Worm (Caenorhabditis elegans) whole organism, L3 larva: ENCODE data around the gene F47B8.2.
A peak's percentile ranks its signal among the peaks of the same experiment; 100 is the strongest.

Source experiments
- R02D3.7 ChIP-seq: fragments of 150-350 bp; optimal IDR thresholded peaks from 2 replicates; lab custom pipeline; 2014; ENCODE audit warnings: missing biosample characterization, missing genetic modification characterization
- ZK546.5 ChIP-seq: sonication (generic microtip); optimal IDR thresholded peaks from 2 replicates; lab custom pipeline; 2017; ENCODE audit warnings: missing biosample characterization, missing genetic modification characterization
- aly-2 ChIP-seq: fragments of 150-350 bp; optimal IDR thresholded peaks from 2 replicates; lab custom pipeline; 2014; ENCODE audit warnings: missing biosample characterization, missing genetic modification characterization
- ama-1 ChIP-seq: fragments of 150-350 bp; optimal IDR thresholded peaks from 2 replicates; lab custom pipeline; 2018
- ceh-16 ChIP-seq: sonication (generic microtip); optimal IDR thresholded peaks from 2 replicates; lab custom pipeline; 2017; ENCODE audit warnings: missing biosample characterization, missing genetic modification characterization
- ceh-82 ChIP-seq: fragments of 150-350 bp; optimal IDR thresholded peaks from 2 replicates; lab custom pipeline; 2014; ENCODE audit warnings: missing biosample characterization, missing genetic modification characterization
- ceh-9 ChIP-seq: sonication (generic microtip); optimal IDR thresholded peaks from 2 replicates; lab custom pipeline; 2018; ENCODE audit warnings: missing biosample characterization, missing genetic modification characterization
- egl-27 ChIP-seq: sonication (generic microtip); optimal IDR thresholded peaks from 4 replicates; lab custom pipeline; 2017; ENCODE audit warnings: missing biosample characterization, missing genetic modification reagents, missing genetic modification characterization
- egl-5 ChIP-seq: fragments of 150-350 bp; optimal IDR thresholded peaks from 2 replicates; lab custom pipeline; 2017; ENCODE audit warnings: missing biosample characterization, missing genetic modification reagents, missing genetic modification characterization, inconsistent platforms
- elt-1 ChIP-seq: fragments of 150-350 bp; optimal IDR thresholded peaks from 2 replicates; lab custom pipeline; 2014; ENCODE audit warnings: missing biosample characterization, missing genetic modification characterization
- elt-3 ChIP-seq, 3 experiments: fragments of 150-350 bp in 1 of 3; sonication (generic microtip) in 2 of 3; optimal IDR thresholded peaks; 2 replicates in 2 of 3; 4 replicates in 1 of 3; lab custom pipeline; 2014 to 2017; ENCODE audit warnings: missing biosample characterization in 3 of 3, missing genetic modification characterization in 3 of 3
- eor-1 ChIP-seq, 2 experiments: fragments of 150-350 bp; optimal IDR thresholded peaks; 2 replicates each; lab custom pipeline; 2014 to 2018; ENCODE audit warnings: missing biosample characterization in 2 of 2, missing genetic modification characterization in 2 of 2
- fkh-10 ChIP-seq: sonication (generic microtip); optimal IDR thresholded peaks from 2 replicates; lab custom pipeline; 2017; ENCODE audit warnings: missing biosample characterization, missing genetic modification reagents, missing genetic modification characterization
- fkh-2 ChIP-seq: fragments of 150-350 bp; optimal IDR thresholded peaks from 2 replicates; lab custom pipeline; 2014; ENCODE audit warnings: missing biosample characterization, missing genetic modification reagents, missing genetic modification characterization
- fos-1 ChIP-seq: fragments of 150-350 bp; optimal IDR thresholded peaks from 2 replicates; lab custom pipeline; 2014; ENCODE audit warnings: missing biosample characterization, missing genetic modification characterization
- hmg-11 ChIP-seq: sonication (generic microtip); optimal IDR thresholded peaks from 2 replicates; lab custom pipeline; 2016; ENCODE audit warnings: missing genetic modification characterization, missing compliant biosample characterization
- jun-1 ChIP-seq: fragments of 150-350 bp; optimal IDR thresholded peaks from 2 replicates; lab custom pipeline; 2014; ENCODE audit warnings: missing biosample characterization, missing genetic modification reagents, missing genetic modification characterization
- lin-15B ChIP-seq: fragments of 150-350 bp; optimal IDR thresholded peaks from 2 replicates; lab custom pipeline; 2014; ENCODE audit warnings: missing biosample characterization, missing genetic modification characterization
- lin-39 ChIP-seq: fragments of 150-350 bp; optimal IDR thresholded peaks from 2 replicates; lab custom pipeline; 2018; ENCODE audit warnings: missing biosample characterization, missing genetic modification reagents, missing genetic modification characterization
- lsy-12 ChIP-seq: sonication (generic microtip); optimal IDR thresholded peaks from 2 replicates; lab custom pipeline; 2016; ENCODE audit warnings: mild to moderate bottlenecking, missing genetic modification characterization, missing compliant biosample characterization
- mdl-1 ChIP-seq: fragments of 150-350 bp; optimal IDR thresholded peaks from 2 replicates; lab custom pipeline; 2014; ENCODE audit warnings: missing biosample characterization, missing genetic modification characterization
- nfya-1 ChIP-seq: sonication (generic microtip); optimal IDR thresholded peaks from 2 replicates; lab custom pipeline; 2017; ENCODE audit warnings: missing genetic modification characterization, mild to moderate bottlenecking, missing compliant biosample characterization, antibody characterized with exemption, moderate library complexity; ENCODE audit not compliant: insufficient read depth
- nhr-11 ChIP-seq: fragments of 150-350 bp; optimal IDR thresholded peaks from 2 replicates; lab custom pipeline; 2014; ENCODE audit warnings: missing biosample characterization, missing genetic modification characterization
- nhr-12 ChIP-seq: fragments of 150-350 bp; optimal IDR thresholded peaks from 2 replicates; lab custom pipeline; 2014; ENCODE audit warnings: missing biosample characterization, missing genetic modification characterization
- nhr-237 ChIP-seq: fragments of 150-350 bp; optimal IDR thresholded peaks from 2 replicates; lab custom pipeline; 2014; ENCODE audit warnings: missing biosample characterization, missing genetic modification characterization
- nhr-25 ChIP-seq: sonication (generic microtip); optimal IDR thresholded peaks from 2 replicates; lab custom pipeline; 2017; ENCODE audit warnings: missing biosample characterization, missing genetic modification characterization
- nhr-67 ChIP-seq: fragments of 150-350 bp; optimal IDR thresholded peaks from 2 replicates; lab custom pipeline; 2014; ENCODE audit warnings: missing biosample characterization, missing genetic modification characterization
- nhr-76 ChIP-seq: fragments of 150-350 bp; sonication (generic microtip); optimal IDR thresholded peaks from 5 replicates; lab custom pipeline; 2014; ENCODE audit warnings: missing biosample characterization, missing genetic modification characterization
- pha-4 ChIP-seq: fragments of 150-350 bp; optimal IDR thresholded peaks from 2 replicates; lab custom pipeline; 2014; ENCODE audit warnings: missing biosample characterization, missing genetic modification reagents, missing genetic modification characterization
- pqm-1 ChIP-seq: fragments of 150-350 bp; optimal IDR thresholded peaks from 2 replicates; lab custom pipeline; 2017; ENCODE audit warnings: missing biosample characterization, missing genetic modification characterization, inconsistent platforms
- sea-2 ChIP-seq: fragments of 150-350 bp; sonication (generic microtip); optimal IDR thresholded peaks from 4 replicates; lab custom pipeline; 2014; ENCODE audit warnings: missing biosample characterization, missing genetic modification reagents, missing genetic modification characterization
- skn-1 ChIP-seq: fragments of 150-350 bp; optimal IDR thresholded peaks from 2 replicates; lab custom pipeline; 2014; ENCODE audit warnings: missing biosample characterization, missing genetic modification characterization
- snpc-4 ChIP-seq: fragments of 150-350 bp; optimal IDR thresholded peaks from 2 replicates; lab custom pipeline; 2014; ENCODE audit warnings: missing biosample characterization, missing genetic modification characterization
- tbx-2 ChIP-seq: sonication (generic microtip); optimal IDR thresholded peaks from 2 replicates; lab custom pipeline; 2016; ENCODE audit warnings: mild to moderate bottlenecking, missing genetic modification characterization, missing compliant biosample characterization
- unc-62 ChIP-seq: fragments of 150-350 bp; sonication (generic microtip); optimal IDR thresholded peaks from 4 replicates; lab custom pipeline; 2014; ENCODE audit warnings: missing biosample characterization, missing genetic modification reagents, missing genetic modification characterization
- zag-1 ChIP-seq: fragments of 150-350 bp; optimal IDR thresholded peaks from 2 replicates; lab custom pipeline; 2014; ENCODE audit warnings: missing biosample characterization, missing genetic modification characterization
- ztf-11 ChIP-seq: fragments of 150-350 bp; optimal IDR thresholded peaks from 2 replicates; lab custom pipeline; 2014; ENCODE audit warnings: missing biosample characterization, missing genetic modification characterization
- ztf-4 ChIP-seq: fragments of 150-350 bp; optimal IDR thresholded peaks from 2 replicates; lab custom pipeline; 2014; ENCODE audit warnings: missing biosample characterization, missing genetic modification characterization

Gene F47B8.2

ce11 chrV:14319101-14319781 lies 2.8 kb upstream of the F47B8.2 start, which contains the start of gene F47B8.13:
Gene F47B8.13, minus strand, starts transcription at chrV:14319731.
- TF ChIP-seq lin-15B (no peak), hmg-11 (tag; lab: Kevin White, UChicago) (no peak), nhr-12 (no peak), nhr-25 (tag; lab: Kevin White, UChicago) (no peak), egl-5 (tag; lab: Kevin White, UChicago) (no peak), nhr-11 (tag; lab: Kevin White, UChicago) (no peak), nhr-76 (tag; lab: Kevin White, UChicago) (no peak), ZK546.5 (tag; lab: Kevin White, UChicago) (no peak), ceh-16 (no peak), zag-1 (tag; lab: Kevin White, UChicago) (no peak), fkh-2 (tag; lab: Kevin White, UChicago) (no peak), tbx-2 (tag; lab: Kevin White, UChicago) (no peak), unc-62 (GFP tag; lab: Kevin White, UChicago) (no peak), fos-1 (no peak), aly-2 (tag; lab: Kevin White, UChicago) (no peak)

DNA sequence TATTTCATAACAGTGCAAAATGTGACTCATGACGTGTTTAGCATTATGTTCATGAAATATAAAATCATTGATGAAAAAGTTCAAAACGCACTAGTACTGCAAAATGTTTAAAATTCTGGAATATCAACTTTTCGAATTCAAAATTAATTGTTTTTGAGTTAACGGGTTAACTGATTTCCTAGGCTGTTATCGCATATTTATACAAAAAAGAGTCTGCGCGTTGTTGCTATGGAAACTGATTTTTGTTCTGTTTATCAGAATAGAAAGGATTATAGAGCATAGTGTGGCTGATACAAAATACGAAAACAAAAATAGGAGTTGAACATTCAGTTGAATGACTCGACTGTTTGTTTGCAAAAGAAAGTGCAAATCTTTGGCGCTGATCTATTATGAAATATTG lies 1.2 kb upstream of the F47B8.2 start:
- no peak for TF ChIP-seq jun-1
- no peak for TF ChIP-seq nhr-11 (tag; lab: Kevin White, UChicago)
- TF ChIP-seq ama-1 (lab: Kevin White, UChicago) = no peak
- no peak for TF ChIP-seq elt-3 (tag; optimal IDR thresholded peaks at IDR 0.05; lab: Kevin White, UChicago)
- TF ChIP-seq lsy-12 (tag; lab: Kevin White, UChicago) = no peak
- no peak for TF ChIP-seq nfya-1 (tag; lab: Kevin White, UChicago)
- no peak for TF ChIP-seq ztf-11 (tag; lab: Kevin White, UChicago)
- no peak for TF ChIP-seq ceh-9 (tag; lab: Kevin White, UChicago)
- no peak for TF ChIP-seq nhr-12
- no peak for TF ChIP-seq lin-39
- no peak for TF ChIP-seq egl-27
- TF ChIP-seq tbx-2 (tag; lab: Kevin White, UChicago) = no peak
- no peak for TF ChIP-seq ZK546.5 (tag; lab: Kevin White, UChicago)
- TF ChIP-seq lin-15B = no peak
- TF ChIP-seq skn-1 = no peak
- no peak for TF ChIP-seq fkh-10 (GFP tag; lab: Kevin White, UChicago)
- no peak for TF ChIP-seq sea-2
- no peak for TF ChIP-seq pqm-1 (tag; lab: Kevin White, UChicago)
- TF ChIP-seq ztf-4 = no peak

DNA sequence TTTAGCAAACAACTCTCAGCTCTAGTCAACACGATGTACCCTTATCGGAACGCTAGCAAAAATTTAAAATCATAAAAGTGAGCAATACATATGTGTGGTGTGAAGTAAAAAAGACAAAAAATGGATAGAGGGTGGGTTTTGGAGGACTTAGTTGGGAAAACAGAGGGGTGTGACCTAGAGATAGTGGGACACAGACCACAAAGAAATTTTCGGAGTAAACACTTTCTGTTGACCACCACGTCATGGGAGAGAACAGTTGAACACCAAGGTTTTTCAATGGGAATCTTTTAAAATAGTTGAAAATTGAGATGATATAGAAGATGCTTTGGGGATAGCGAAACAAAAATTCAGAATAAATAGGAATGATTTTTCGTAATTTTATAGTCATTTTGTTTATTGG lies 779 bp upstream of the F47B8.2 start:
- TF ChIP-seq snpc-4 (tag; lab: Kevin White, UChicago) (peak; percentile 41), nhr-12 (no peak), nfya-1 (tag; lab: Kevin White, UChicago) (peak; percentile 11), pha-4 (tag; lab: Kevin White, UChicago) (peak; percentile 71), nhr-237 (no peak)

DNA sequence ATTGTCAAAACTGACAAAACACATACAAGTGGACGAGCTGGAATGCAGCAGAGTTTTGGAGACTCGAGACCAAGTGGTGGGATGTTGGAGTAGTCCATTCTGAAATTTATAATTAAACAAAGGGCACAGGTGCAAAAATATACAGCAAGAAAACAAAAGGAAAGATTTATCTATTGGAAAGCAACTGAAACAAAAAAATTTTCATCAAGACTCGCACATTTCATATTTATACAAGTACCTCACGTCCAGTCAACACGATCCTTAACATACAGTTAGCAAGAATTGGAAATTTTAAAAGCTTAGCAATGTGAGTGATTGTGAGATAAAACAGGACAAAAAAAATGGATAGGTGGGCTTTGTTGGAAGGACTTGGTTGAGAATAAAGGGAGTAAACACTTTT lies 2.2 kb downstream of the F47B8.2 start, which contains the start of gene F47B8.1:
Gene F47B8.1, minus strand, starts transcription at position 101 of the 400 bp plus-strand sequence.
- TF ChIP-seq nhr-237 = no peak
- no peak for TF ChIP-seq egl-5 (tag; lab: Kevin White, UChicago)
- TF ChIP-seq nhr-76 (tag; lab: Kevin White, UChicago) = no peak
- no peak for TF ChIP-seq elt-1 (tag; lab: Kevin White, UChicago)
- no peak for TF ChIP-seq mdl-1 (tag; lab: Kevin White, UChicago)
- TF ChIP-seq ceh-9 (tag; lab: Kevin White, UChicago) = no peak
- TF ChIP-seq R02D3.7 (tag; lab: Kevin White, UChicago) = no peak
- no peak for TF ChIP-seq fos-1
- TF ChIP-seq nhr-67 (tag; lab: Kevin White, UChicago) = no peak
- no peak for TF ChIP-seq jun-1
- no peak for TF ChIP-seq fkh-2 (tag; lab: Kevin White, UChicago)
- no peak for TF ChIP-seq ceh-82 (tag; lab: Kevin White, UChicago)
- TF ChIP-seq eor-1 (tag; optimal IDR thresholded peaks at IDR 0.05; lab: Kevin White, UChicago) = no peak
- no peak for TF ChIP-seq nhr-25 (tag; lab: Kevin White, UChicago)
- no peak for TF ChIP-seq nfya-1 (tag; lab: Kevin White, UChicago)
- TF ChIP-seq nhr-12 = no peak
- TF ChIP-seq ztf-4 = no peak
- TF ChIP-seq aly-2 (tag; lab: Kevin White, UChicago) = no peak
